Worm (Caenorhabditis elegans) whole organism, mixed stage, embryonic: Measurements from ENCODE around the gene Y17G9B.2.
"Not testable (repeated sequence)": the region's sequence is repeated elsewhere in the genome, so short reads cannot be mapped to it uniquely, and the experiment has no call there.

ENCODE experiments used
- M03D4.4 ChIP-seq: sonication (generic microtip); optimal IDR thresholded peaks from 2 replicates; lab custom pipeline; 2017; ENCODE audit warnings: mild to moderate bottlenecking, missing genetic modification characterization, missing compliant biosample characterization
- bed-3 ChIP-seq: fragments of 200-800 bp; sonication (Bioruptor generic); optimal IDR thresholded peaks from 3 replicates; lab custom pipeline; 2018; ENCODE audit warnings: mild to moderate bottlenecking, missing genetic modification characterization, moderate library complexity, missing compliant biosample characterization
- blmp-1 ChIP-seq: fragments of 150-350 bp; optimal IDR thresholded peaks from 2 replicates; lab custom pipeline; 2014; ENCODE audit warnings: missing biosample characterization, missing genetic modification characterization
- ceh-39 ChIP-seq: fragments of 150-350 bp; optimal IDR thresholded peaks from 2 replicates; lab custom pipeline; 2014; ENCODE audit warnings: missing biosample characterization, missing genetic modification characterization
- ceh-43 ChIP-seq: fragments of 200-800 bp; sonication (Bioruptor generic); optimal IDR thresholded peaks from 2 replicates; lab custom pipeline; 2018; ENCODE audit warnings: mild to moderate bottlenecking, missing genetic modification characterization, moderate library complexity, missing compliant biosample characterization
- ceh-83 ChIP-seq: fragments of 200-800 bp; sonication (Bioruptor generic); optimal IDR thresholded peaks from 2 replicates; lab custom pipeline; 2018; ENCODE audit warnings: mild to moderate bottlenecking, missing genetic modification characterization, missing compliant biosample characterization
- ces-1 ChIP-seq: fragments of 150-350 bp; optimal IDR thresholded peaks from 2 replicates; lab custom pipeline; 2014; ENCODE audit warnings: missing biosample characterization, missing genetic modification reagents, missing genetic modification characterization
- cnd-1 ChIP-seq: fragments of 200-800 bp; sonication (Bioruptor generic); optimal IDR thresholded peaks from 2 replicates; lab custom pipeline; 2018; ENCODE audit warnings: mild to moderate bottlenecking, missing genetic modification characterization, missing compliant biosample characterization
- drap-1 ChIP-seq: fragments of 200-800 bp; sonication (Bioruptor generic); optimal IDR thresholded peaks from 3 replicates; lab custom pipeline; 2018; ENCODE audit warnings: mild to moderate bottlenecking, missing genetic modification characterization, missing compliant biosample characterization
- elt-1 ChIP-seq: sonication (generic microtip); optimal IDR thresholded peaks from 2 replicates; lab custom pipeline; 2017; ENCODE audit warnings: missing genetic modification characterization, mild to moderate bottlenecking, missing compliant biosample characterization, antibody characterized with exemption, moderate library complexity, borderline replicate concordance; ENCODE audit not compliant: insufficient read depth
- elt-3 ChIP-seq: fragments of 150-350 bp; optimal IDR thresholded peaks from 2 replicates; lab custom pipeline; 2014; ENCODE audit warnings: missing biosample characterization, missing genetic modification characterization
- flh-1 ChIP-seq: fragments of 200-800 bp; sonication (Bioruptor generic); optimal IDR thresholded peaks from 2 replicates; lab custom pipeline; 2018; ENCODE audit warnings: mild to moderate bottlenecking, missing genetic modification characterization, moderate library complexity, missing compliant biosample characterization
- ham-2 ChIP-seq: fragments of 200-800 bp; sonication (Bioruptor generic); optimal IDR thresholded peaks from 2 replicates; lab custom pipeline; 2018; ENCODE audit warnings: mild to moderate bottlenecking, missing genetic modification characterization, missing compliant biosample characterization
- hlh-1 ChIP-seq: fragments of 150-350 bp; optimal IDR thresholded peaks from 2 replicates; lab custom pipeline; 2014; ENCODE audit warnings: missing biosample characterization, missing genetic modification reagents, missing genetic modification characterization
- lin-13 ChIP-seq: fragments of 150-350 bp; optimal IDR thresholded peaks from 2 replicates; lab custom pipeline; 2014; ENCODE audit warnings: missing biosample characterization, missing genetic modification characterization
- lsy-2 ChIP-seq: fragments of 150-350 bp; optimal IDR thresholded peaks from 2 replicates; lab custom pipeline; 2014; ENCODE audit warnings: missing biosample characterization, missing genetic modification characterization
- mep-1 ChIP-seq: fragments of 150-350 bp; optimal IDR thresholded peaks from 2 replicates; lab custom pipeline; 2017; ENCODE audit warnings: missing biosample characterization, missing genetic modification reagents, missing genetic modification characterization, inconsistent platforms
- mls-2 ChIP-seq: sonication (generic microtip); optimal IDR thresholded peaks from 2 replicates; lab custom pipeline; 2016; ENCODE audit warnings: mild to moderate bottlenecking, missing genetic modification characterization, moderate library complexity, missing compliant biosample characterization
- nhr-12 ChIP-seq: fragments of 150-350 bp; optimal IDR thresholded peaks from 2 replicates; lab custom pipeline; 2014; ENCODE audit warnings: missing biosample characterization, missing genetic modification characterization
- nhr-2 ChIP-seq: fragments of 150-350 bp; optimal IDR thresholded peaks from 2 replicates; lab custom pipeline; 2014; ENCODE audit warnings: missing biosample characterization, missing genetic modification characterization
- nhr-237 ChIP-seq: fragments of 150-350 bp; optimal IDR thresholded peaks from 2 replicates; lab custom pipeline; 2014; ENCODE audit warnings: missing biosample characterization, missing genetic modification characterization
- nhr-28 ChIP-seq: fragments of 150-350 bp; optimal IDR thresholded peaks from 2 replicates; lab custom pipeline; 2014; ENCODE audit warnings: missing biosample characterization, missing genetic modification characterization
- nhr-76 ChIP-seq: sonication (generic microtip); optimal IDR thresholded peaks from 2 replicates; lab custom pipeline; 2017; ENCODE audit warnings: missing biosample characterization, missing genetic modification characterization
- sem-2 ChIP-seq: fragments of 200-800 bp; sonication (Bioruptor generic); optimal IDR thresholded peaks from 2 replicates; lab custom pipeline; 2018; ENCODE audit warnings: mild to moderate bottlenecking, missing genetic modification characterization, missing compliant biosample characterization
- sptf-1 ChIP-seq: sonication (generic microtip); optimal IDR thresholded peaks from 2 replicates; lab custom pipeline; 2017; ENCODE audit warnings: mild to moderate bottlenecking, missing genetic modification characterization, moderate library complexity, missing compliant biosample characterization
- unc-120 ChIP-seq: sonication (generic microtip); optimal IDR thresholded peaks from 2 replicates; lab custom pipeline; 2017; ENCODE audit warnings: missing genetic modification characterization, missing compliant biosample characterization; ENCODE audit not compliant: poor library complexity, severe bottlenecking
- zip-8 ChIP-seq: fragments of 150-350 bp; optimal IDR thresholded peaks from 2 replicates; lab custom pipeline; 2014; ENCODE audit warnings: missing biosample characterization, missing genetic modification characterization
- ztf-11 ChIP-seq: fragments of 150-350 bp; optimal IDR thresholded peaks from 2 replicates; lab custom pipeline; 2014; ENCODE audit warnings: missing biosample characterization, missing genetic modification characterization

The Y17G9B.2 gene

ce11 chrIV:4763844-4764243 lies at the start of gene Y17G9B.2:
Gene Y17G9B.2 (plus strand): TSS chrIV:4764144.
- no peak for TF ChIP-seq sem-2 (GFP tag; lab: Kevin White, UChicago)
- no peak for TF ChIP-seq ces-1 (GFP tag; lab: Kevin White, UChicago)
- TF ChIP-seq nhr-12 (tag; lab: Kevin White, UChicago) = no peak
- no peak for TF ChIP-seq cnd-1 (tag; lab: Kevin White, UChicago)
- no peak for TF ChIP-seq ceh-83
- no peak for TF ChIP-seq mep-1 (tag; lab: Kevin White, UChicago)
- no peak for TF ChIP-seq lsy-2 (tag; lab: Kevin White, UChicago)
- TF ChIP-seq nhr-237 = no peak
- TF ChIP-seq blmp-1 (tag; lab: Kevin White, UChicago) = no peak
- no peak for TF ChIP-seq nhr-76
- TF ChIP-seq ztf-11 (tag; lab: Kevin White, UChicago) = no peak
- TF ChIP-seq drap-1 (GFP tag; lab: Kevin White, UChicago) = no peak
- no peak for TF ChIP-seq bed-3
- TF ChIP-seq sptf-1 (tag; lab: Kevin White, UChicago) = no peak
- no peak for TF ChIP-seq mls-2 (tag; lab: Kevin White, UChicago)
- no peak for TF ChIP-seq nhr-28 (tag; lab: Kevin White, UChicago)
- TF ChIP-seq ham-2 (GFP tag; lab: Kevin White, UChicago) = no peak
- TF ChIP-seq ceh-39 (tag; lab: Kevin White, UChicago) = no peak

- TF ChIP-seq ces-1 (GFP tag; lab: Kevin White, UChicago); nhr-2; sem-2 (GFP tag; lab: Kevin White, UChicago): not testable (repeated sequence)
These were observed 48.2 kb upstream of the Y17G9B.2 start, which contains the start of gene miro-1 for ce11 chrIV:4715785-4716184. Gene miro-1 (minus strand): TSS chrIV:4715807.

ce11 chrIV:4720522-4720921 lies 43.4 kb upstream of the Y17G9B.2 start:
- TF ChIP-seq lsy-2 (tag; lab: Kevin White, UChicago) = peak; percentile 61

ce11 chrIV:4723687-4724086 lies 40.3 kb upstream of the Y17G9B.2 start:
- no peak for TF ChIP-seq lin-13 (tag; lab: Kevin White, UChicago)
- TF ChIP-seq cnd-1 (tag; lab: Kevin White, UChicago) = no peak
- no peak for TF ChIP-seq ham-2 (GFP tag; lab: Kevin White, UChicago)
- TF ChIP-seq nhr-2 = no peak
- no peak for TF ChIP-seq nhr-76
- no peak for TF ChIP-seq mls-2 (tag; lab: Kevin White, UChicago)
- TF ChIP-seq nhr-12 (tag; lab: Kevin White, UChicago) = no peak
- TF ChIP-seq elt-1 (tag; lab: Kevin White, UChicago) = no peak
- no peak for TF ChIP-seq ceh-83
- TF ChIP-seq ceh-39 (tag; lab: Kevin White, UChicago) = no peak
- no peak for TF ChIP-seq ztf-11 (tag; lab: Kevin White, UChicago)
- no peak for TF ChIP-seq ceh-43
- no peak for TF ChIP-seq flh-1 (GFP tag; lab: Kevin White, UChicago)
- no peak for TF ChIP-seq hlh-1 (tag; lab: Kevin White, UChicago)

- TF ChIP-seq ces-1 (GFP tag; lab: Kevin White, UChicago) (no peak), flh-1 (GFP tag; lab: Kevin White, UChicago) (no peak), ceh-83 (no peak), ceh-43 (no peak), drap-1 (GFP tag; lab: Kevin White, UChicago) (no peak), elt-3 (no peak), lin-13 (tag; lab: Kevin White, UChicago) (no peak), zip-8 (tag; lab: Kevin White, UChicago) (no peak), nhr-237 (no peak), unc-120 (tag; lab: Kevin White, UChicago) (no peak), cnd-1 (tag; lab: Kevin White, UChicago) (no peak), sem-2 (GFP tag; lab: Kevin White, UChicago) (no peak), hlh-1 (tag; lab: Kevin White, UChicago) (no peak), mep-1 (tag; lab: Kevin White, UChicago) (no peak)
These were observed 39.4 kb upstream of the Y17G9B.2 start, which contains the start of gene K08F11.1 for ce11 chrIV:4724562-4724961. Gene K08F11.1 (plus strand): TSS chrIV:4724862.

- TF ChIP-seq unc-120 (tag; lab: Kevin White, UChicago) (peak; percentile 5), nhr-237 (peak; percentile 77), lsy-2 (tag; lab: Kevin White, UChicago) (peak; percentile 94), sptf-1 (tag; lab: Kevin White, UChicago) (peak; percentile 44), cnd-1 (tag; lab: Kevin White, UChicago) (peak; percentile 12), mep-1 (tag; lab: Kevin White, UChicago) (peak; percentile 2), M03D4.4 (peak; percentile 21), ces-1 (GFP tag; lab: Kevin White, UChicago) (peak; percentile 48)
- TF ChIP-seq, all 35 proteins: peak for 8; not testable (repeated sequence) for 27
These were observed 38.4 kb upstream of the Y17G9B.2 start for ce11 chrIV:4725478-4725920.
